Worm (Caenorhabditis elegans) whole organism, mixed stage, embryonic: ENCODE measurements around the gene ttc-36.

Experiments
- ceh-83 ChIP-seq: fragments of 200-800 bp; sonication (Bioruptor generic); optimal IDR thresholded peaks from 2 replicates; lab custom pipeline; 2018; ENCODE audit warnings: mild to moderate bottlenecking, missing genetic modification characterization, missing compliant biosample characterization
- elt-3 ChIP-seq: fragments of 150-350 bp; optimal IDR thresholded peaks from 2 replicates; lab custom pipeline; 2014; ENCODE audit warnings: missing biosample characterization, missing genetic modification characterization
- flh-1 ChIP-seq: fragments of 200-800 bp; sonication (Bioruptor generic); optimal IDR thresholded peaks from 2 replicates; lab custom pipeline; 2018; ENCODE audit warnings: mild to moderate bottlenecking, missing genetic modification characterization, moderate library complexity, missing compliant biosample characterization
- hlh-1 ChIP-seq: fragments of 150-350 bp; optimal IDR thresholded peaks from 2 replicates; lab custom pipeline; 2014; ENCODE audit warnings: missing biosample characterization, missing genetic modification reagents, missing genetic modification characterization
- lsy-2 ChIP-seq: fragments of 150-350 bp; optimal IDR thresholded peaks from 2 replicates; lab custom pipeline; 2014; ENCODE audit warnings: missing biosample characterization, missing genetic modification characterization
- mep-1 ChIP-seq: fragments of 150-350 bp; optimal IDR thresholded peaks from 2 replicates; lab custom pipeline; 2017; ENCODE audit warnings: missing biosample characterization, missing genetic modification reagents, missing genetic modification characterization, inconsistent platforms
- nhr-237 ChIP-seq: fragments of 150-350 bp; optimal IDR thresholded peaks from 2 replicates; lab custom pipeline; 2014; ENCODE audit warnings: missing biosample characterization, missing genetic modification characterization
- nhr-28 ChIP-seq: fragments of 150-350 bp; optimal IDR thresholded peaks from 2 replicates; lab custom pipeline; 2014; ENCODE audit warnings: missing biosample characterization, missing genetic modification characterization
- snpc-4 ChIP-seq: fragments of 150-350 bp; optimal IDR thresholded peaks from 2 replicates; lab custom pipeline; 2014; ENCODE audit warnings: missing biosample characterization, missing genetic modification characterization
- unc-62 ChIP-seq: fragments of 150-350 bp; optimal IDR thresholded peaks from 2 replicates; lab custom pipeline; 2014; ENCODE audit warnings: missing biosample characterization, missing genetic modification reagents, missing genetic modification characterization

ce11 chrII:10021749-10022148 lies 8.2 kb upstream of the ttc-36 start:
- TF ChIP-seq snpc-4 (tag; lab: Kevin White, UChicago): no peak
- no peak for TF ChIP-seq hlh-1 (tag; lab: Kevin White, UChicago)
- TF ChIP-seq ceh-83 (GFP tag; lab: Kevin White, UChicago): no peak
- TF ChIP-seq flh-1: no peak
- no peak for TF ChIP-seq nhr-28 (tag; lab: Kevin White, UChicago)
- no peak for TF ChIP-seq lsy-2 (tag; lab: Kevin White, UChicago)
- no peak for TF ChIP-seq mep-1 (tag; lab: Kevin White, UChicago)
- no peak for TF ChIP-seq nhr-237 (tag; lab: Kevin White, UChicago)
- TF ChIP-seq elt-3 (tag; lab: Kevin White, UChicago): no peak
- TF ChIP-seq unc-62 (GFP tag; lab: Kevin White, UChicago): no peak
